Worm (Caenorhabditis elegans): Measurements from ENCODE around the gene ltah-1.1.

DNA sequence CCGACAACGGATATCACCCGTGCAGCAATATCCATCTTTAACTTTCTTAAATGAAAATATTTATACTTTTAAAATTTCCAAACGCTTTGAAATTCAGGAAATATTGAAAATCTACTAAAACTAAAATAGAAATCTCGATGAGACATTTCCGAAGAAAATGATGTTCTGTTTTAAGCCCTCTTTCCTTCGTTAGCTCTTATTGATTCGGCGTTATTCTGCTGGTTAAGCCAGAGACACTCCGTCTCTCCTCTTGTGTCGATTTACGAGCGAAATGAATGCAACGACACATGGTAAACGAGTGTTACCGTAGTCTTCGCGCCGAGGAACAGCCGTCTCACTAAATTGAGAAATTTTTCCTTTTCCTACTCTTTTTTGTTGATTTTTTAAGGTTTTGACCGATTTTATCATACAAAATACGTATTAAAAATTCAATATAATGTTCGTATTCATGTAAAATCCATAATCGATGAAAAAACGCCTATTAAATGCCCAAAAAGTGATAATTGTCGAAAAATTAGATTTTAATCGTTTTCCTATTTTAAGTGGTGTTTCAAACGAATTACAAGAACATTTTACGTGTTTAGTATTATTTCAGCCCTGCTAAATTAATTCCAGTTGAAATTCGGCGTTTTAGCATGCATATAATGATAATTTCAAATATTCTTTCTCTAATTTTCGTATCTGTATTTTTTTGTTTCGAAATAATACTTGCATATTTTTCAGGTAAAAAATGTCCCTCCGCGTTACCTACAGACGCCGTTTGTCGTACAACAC lies 11.0 kb upstream of the ltah-1.1 start, which contains the start of the genes ppm-1.H and rpl-34:
- TF ChIP-seq mdl-1 (tag; optimal IDR thresholded peaks at IDR 0.05) (no peak), mbf-1 (tag; optimal IDR thresholded peaks at IDR 0.05) (no peak), unc-62 (GFP tag; optimal IDR thresholded peaks at IDR 0.05) (no peak)

Measured in whole organism, L2 larva.